Fruit fly (Drosophila melanogaster) whole organism, embryonic: ENCODE data around the gene Sodh2.

Experiments used
- Atf6 ChIP-seq: fragments of 200-800 bp; sonication (Bioruptor generic); IDR thresholded peaks from 2 replicates; pipeline ENCODE4 v1.3.6; 2022; ENCODE audit warnings: missing biosample characterization, missing genetic modification characterization
- B-H1 ChIP-seq: fragments of 200-800 bp; sonication (Bioruptor generic); IDR thresholded peaks from 3 replicates; pipeline ENCODE4 v1.3.6; 2022; ENCODE audit warnings: missing biosample characterization, missing genetic modification characterization
- B-H2 ChIP-seq: fragments of 200-800 bp; sonication (Bioruptor generic); optimal IDR thresholded peaks from 2 replicates; lab custom pipeline; 2018; ENCODE audit warnings: missing biosample characterization, mild to moderate bottlenecking, missing genetic modification characterization
- BEAF-32 ChIP-seq: fragments of 200-800 bp; sonication (Bioruptor generic); optimal IDR thresholded peaks from 3 replicates; lab custom pipeline; 2017; ENCODE audit warnings: missing biosample characterization, missing genetic modification characterization, mild to moderate bottlenecking, moderate library complexity, missing genetic modification reagents
- CG10267 ChIP-seq: fragments of 200-800 bp; sonication (Bioruptor generic); optimal IDR thresholded peaks from 2 replicates; lab custom pipeline; 2018; ENCODE audit warnings: missing biosample characterization, mild to moderate bottlenecking, missing genetic modification characterization, moderate library complexity
- CG11504 ChIP-seq: fragments of 200-800 bp; sonication (Bioruptor generic); optimal IDR thresholded peaks from 3 replicates; lab custom pipeline; 2019; ENCODE audit warnings: missing biosample characterization, mild to moderate bottlenecking, missing genetic modification characterization, moderate library complexity
- CG12744 ChIP-seq: fragments of 200-800 bp; sonication (Bioruptor generic); optimal IDR thresholded peaks from 2 replicates; lab custom pipeline; 2016; ENCODE audit warnings: missing biosample characterization, missing genetic modification characterization
- CG13894 ChIP-seq: fragments of 200-800 bp; sonication (Bioruptor generic); optimal IDR thresholded peaks from 3 replicates; lab custom pipeline; 2018; ENCODE audit warnings: missing biosample characterization, mild to moderate bottlenecking, missing genetic modification characterization, moderate library complexity
- CG1602 ChIP-seq: fragments of 200-800 bp; sonication (Bioruptor generic); optimal IDR thresholded peaks from 3 replicates; lab custom pipeline; 2016; ENCODE audit warnings: missing biosample characterization, missing genetic modification characterization
- CG16813 ChIP-seq: fragments of 200-800 bp; sonication (Bioruptor generic); IDR thresholded peaks from 3 replicates; pipeline ENCODE4 v1.3.6; 2022; ENCODE audit warnings: missing biosample characterization, missing genetic modification characterization; ENCODE audit not compliant: partially characterized antibody
- CG17328 ChIP-seq: fragments of 200-800 bp; sonication (Bioruptor generic); IDR thresholded peaks from 2 replicates; pipeline ENCODE4 v1.3.6; 2022; ENCODE audit warnings: missing biosample characterization, missing genetic modification characterization
- CG17361 ChIP-seq: fragments of 200-800 bp; sonication (Bioruptor generic); IDR thresholded peaks from 3 replicates; pipeline ENCODE4 v1.3.6; 2022; ENCODE audit warnings: missing biosample characterization, missing genetic modification characterization
- CG18599 ChIP-seq: fragments of 200-800 bp; sonication (Bioruptor generic); optimal IDR thresholded peaks from 3 replicates; lab custom pipeline; 2017; ENCODE audit warnings: missing biosample characterization, missing genetic modification characterization, mild to moderate bottlenecking, moderate library complexity, missing genetic modification reagents
- CG30431 ChIP-seq: fragments of 200-800 bp; sonication (Bioruptor generic); optimal IDR thresholded peaks from 2 replicates; lab custom pipeline; 2017; ENCODE audit warnings: missing biosample characterization, missing genetic modification characterization
- CG5245 ChIP-seq: fragments of 200-800 bp; sonication (Bioruptor generic); optimal IDR thresholded peaks from 3 replicates; lab custom pipeline; 2016; ENCODE audit warnings: missing biosample characterization, missing genetic modification characterization
- CG7372 ChIP-seq: fragments of 200-800 bp; sonication (Bioruptor generic); IDR thresholded peaks from 2 replicates; pipeline ENCODE4 v1.3.6; 2022; ENCODE audit warnings: missing biosample characterization, missing genetic modification characterization
- CG8290 ChIP-seq, 3 experiments: fragments of 200-800 bp; sonication (Bioruptor generic); optimal IDR thresholded peaks; 2 replicates each; lab custom pipeline; 2016 to 2019; ENCODE audit warnings: missing biosample characterization in 3 of 3, missing genetic modification characterization in 3 of 3, mild to moderate bottlenecking in 2 of 3, moderate library complexity in 1 of 3
- CG8924 ChIP-seq: fragments of 200-800 bp; optimal IDR thresholded peaks from 3 replicates; lab custom pipeline; 2019; ENCODE audit warnings: missing biosample characterization, mild to moderate bottlenecking, missing genetic modification characterization, moderate library complexity
- D ChIP-seq, 2 experiments: fragments of 200-800 bp in 1 of 2; fragments of >200 bp in 1 of 2; sonication (Bioruptor generic) in 1 of 2; optimal IDR thresholded peaks; 2 replicates in 1 of 2; 3 replicates in 1 of 2; lab custom pipeline; 2017; ENCODE audit warnings: mild to moderate bottlenecking in 1 of 2, missing biosample characterization in 1 of 2, missing genetic modification characterization in 1 of 2, missing genetic modification reagents in 1 of 2
- Dfd ChIP-seq, 2 experiments: fragments of >200 bp; optimal IDR thresholded peaks; 2 replicates each; lab custom pipeline; 2017; ENCODE audit warnings: missing biosample characterization in 2 of 2, missing genetic modification characterization in 2 of 2
- H15 ChIP-seq: fragments of 200-800 bp; sonication (Bioruptor generic); IDR thresholded peaks from 3 replicates; pipeline ENCODE4 v1.3.6; 2022; ENCODE audit warnings: missing biosample characterization, missing genetic modification characterization
- HLH4C ChIP-seq: fragments of 200-800 bp; sonication (Bioruptor generic); IDR thresholded peaks from 3 replicates; pipeline ENCODE4 v1.3.6; 2022; ENCODE audit warnings: missing biosample characterization, missing genetic modification characterization; ENCODE audit not compliant: partially characterized antibody
- Hr51 ChIP-seq, 2 experiments: fragments of 200-800 bp; sonication (Bioruptor generic); optimal IDR thresholded peaks; 2 replicates in 1 of 2; 3 replicates in 1 of 2; lab custom pipeline; 2016 to 2018; ENCODE audit warnings: missing biosample characterization in 2 of 2, missing genetic modification characterization in 2 of 2, mild to moderate bottlenecking in 1 of 2, moderate library complexity in 1 of 2
- Jarid2 ChIP-seq: fragments of 200-800 bp; sonication (Bioruptor generic); optimal IDR thresholded peaks from 3 replicates; lab custom pipeline; 2017; ENCODE audit warnings: mild to moderate bottlenecking, missing biosample characterization, missing genetic modification reagents, missing genetic modification characterization
- Mrtf ChIP-seq: fragments of 200-800 bp; sonication (Bioruptor generic); IDR thresholded peaks from 3 replicates; pipeline ENCODE4 v1.3.6; 2022; ENCODE audit warnings: missing biosample characterization, missing genetic modification characterization
- NC2β ChIP-seq: fragments of 200-800 bp; sonication (Bioruptor generic); optimal IDR thresholded peaks from 2 replicates; lab custom pipeline; 2016; ENCODE audit warnings: missing biosample characterization, missing genetic modification characterization
- Opbp ChIP-seq: fragments of 200-800 bp; sonication (Bioruptor generic); IDR thresholded peaks from 3 replicates; pipeline ENCODE4 v1.3.6; 2022; ENCODE audit warnings: missing biosample characterization, missing genetic modification characterization; ENCODE audit not compliant: partially characterized antibody
- Usf ChIP-seq: fragments of 200-800 bp; sonication (Bioruptor generic); optimal IDR thresholded peaks from 2 replicates; lab custom pipeline; 2017; ENCODE audit warnings: missing genotype, missing biosample characterization, missing genetic modification characterization
- ato ChIP-seq: fragments of 200-800 bp; sonication (Bioruptor generic); IDR thresholded peaks from 2 replicates; pipeline ENCODE4 v1.3.6; 2022; ENCODE audit warnings: missing biosample characterization, missing genetic modification characterization; ENCODE audit not compliant: partially characterized antibody
- chinmo ChIP-seq: fragments of 200-800 bp; sonication (Bioruptor generic); IDR thresholded peaks from 4 replicates; pipeline ENCODE4 v1.3.6; 2022; ENCODE audit warnings: missing biosample characterization, missing genetic modification characterization; ENCODE audit not compliant: partially characterized antibody
- da ChIP-seq: fragments of 200-800 bp; sonication (Bioruptor generic); optimal IDR thresholded peaks from 2 replicates; lab custom pipeline; 2016; ENCODE audit warnings: missing biosample characterization, missing genetic modification characterization
- emc ChIP-seq: fragments of 200-800 bp; sonication (Bioruptor generic); optimal IDR thresholded peaks from 2 replicates; lab custom pipeline; 2016; ENCODE audit warnings: missing biosample characterization, missing genetic modification characterization
- exex ChIP-seq: fragments of 200-800 bp; sonication (Bioruptor generic); optimal IDR thresholded peaks from 4 replicates; lab custom pipeline; 2018; ENCODE audit warnings: missing biosample characterization, mild to moderate bottlenecking, missing genetic modification characterization, moderate library complexity
- gcm2 ChIP-seq: fragments of 200-800 bp; sonication (Bioruptor generic); optimal IDR thresholded peaks from 2 replicates; lab custom pipeline; 2016; ENCODE audit warnings: missing biosample characterization, missing genetic modification characterization
- grau ChIP-seq: fragments of 200-800 bp; optimal IDR thresholded peaks from 3 replicates; lab custom pipeline; 2019; ENCODE audit warnings: missing biosample characterization, mild to moderate bottlenecking, missing genetic modification characterization, moderate library complexity
- gro ChIP-seq: fragments of 200-800 bp; sonication (Bioruptor generic); optimal IDR thresholded peaks from 2 replicates; lab custom pipeline; 2016; ENCODE audit warnings: missing biosample characterization, missing genetic modification characterization
- gsb-n ChIP-seq: fragments of 200-800 bp; sonication (Bioruptor generic); optimal IDR thresholded peaks from 3 replicates; lab custom pipeline; 2018; ENCODE audit warnings: missing biosample characterization, mild to moderate bottlenecking, missing genetic modification characterization
- gt ChIP-seq: fragments of 200-800 bp; sonication (Bioruptor generic); IDR thresholded peaks from 2 replicates; pipeline ENCODE4 v1.3.6; 2022; ENCODE audit warnings: missing biosample characterization, missing genetic modification characterization
- her ChIP-seq: fragments of 200-800 bp; sonication (Bioruptor generic); optimal IDR thresholded peaks from 2 replicates; lab custom pipeline; 2016; ENCODE audit warnings: missing biosample characterization, missing genetic modification characterization
- kay ChIP-seq: fragments of 200-800 bp; sonication (Bioruptor generic); optimal IDR thresholded peaks from 2 replicates; lab custom pipeline; 2016; ENCODE audit warnings: missing biosample characterization, missing genetic modification characterization
- pb ChIP-seq: fragments of 200-800 bp; sonication (Bioruptor generic); optimal IDR thresholded peaks from 3 replicates; lab custom pipeline; 2016; ENCODE audit warnings: missing biosample characterization, missing genetic modification characterization
- schlank ChIP-seq: fragments of 200-800 bp; sonication (Bioruptor generic); optimal IDR thresholded peaks from 2 replicates; lab custom pipeline; 2018; ENCODE audit warnings: missing biosample characterization, mild to moderate bottlenecking, missing genetic modification characterization
- scrt ChIP-seq: fragments of 200-800 bp; sonication (Bioruptor generic); optimal IDR thresholded peaks from 2 replicates; lab custom pipeline; 2018; ENCODE audit warnings: missing biosample characterization, mild to moderate bottlenecking, missing genetic modification characterization, moderate library complexity
- tll ChIP-seq, 2 experiments: fragments of 200-800 bp in 1 of 2; fragments of >200 bp in 1 of 2; sonication (Bioruptor generic) in 1 of 2; optimal IDR thresholded peaks; 2 replicates each; lab custom pipeline; 2017 to 2019; ENCODE audit warnings: missing biosample characterization in 2 of 2, missing genetic modification characterization in 2 of 2, mild to moderate bottlenecking in 1 of 2, moderate library complexity in 1 of 2
- trem ChIP-seq: fragments of 200-800 bp; optimal IDR thresholded peaks from 3 replicates; lab custom pipeline; 2019; ENCODE audit warnings: missing biosample characterization, mild to moderate bottlenecking, missing genetic modification characterization, moderate library complexity
- unpg ChIP-seq: fragments of 200-800 bp; sonication (Bioruptor generic); optimal IDR thresholded peaks from 3 replicates; lab custom pipeline; 2018; ENCODE audit warnings: missing biosample characterization, mild to moderate bottlenecking, missing genetic modification characterization, moderate library complexity
- vvl ChIP-seq: fragments of 200-800 bp; sonication (Bioruptor generic); IDR thresholded peaks from 2 replicates; pipeline ENCODE4 v1.3.6; 2022; ENCODE audit warnings: missing biosample characterization, missing genetic modification characterization
- zen2 ChIP-seq: fragments of 200-800 bp; sonication (Bioruptor generic); IDR thresholded peaks from 3 replicates; pipeline ENCODE4 v1.3.6; 2022; ENCODE audit warnings: missing biosample characterization, missing genetic modification characterization; ENCODE audit not compliant: partially characterized antibody

Sodh2 gene

dm6 chr3R:10852232-10852774 lies 23.9 kb upstream of the Sodh2 start, which contains the start of gene CG4565 (continued):
- TF ChIP-seq zen2 (GFP tag; lab: Robert Waterston, UW), result no peak
- TF ChIP-seq CG5245 (GFP tag; lab: Kevin White, UChicago), result no peak
- no peak for TF ChIP-seq CG11504
- no peak for TF ChIP-seq CG30431 (GFP tag; lab: Kevin White, UChicago)
- TF ChIP-seq tll (GFP tag; optimal IDR thresholded peaks at IDR 0.05; lab: Kevin White, UChicago), result no peak
- no peak for TF ChIP-seq Hr51 (GFP tag; optimal IDR thresholded peaks at IDR 0.05; lab: Kevin White, UChicago)
- no peak for TF ChIP-seq B-H2 (GFP tag; lab: Kevin White, UChicago)
- TF ChIP-seq Mrtf (GFP tag; lab: Robert Waterston, UW), result no peak
- peak; percentile 18 for TF ChIP-seq her (GFP tag; lab: Kevin White, UChicago)
- no peak for TF ChIP-seq CG10267 (tag; lab: Kevin White, UChicago)
- peak; percentile 33; the same call in 1 of the 2 replicates for TF ChIP-seq Atf6 (GFP tag; lab: Robert Waterston, UW)
- TF ChIP-seq CG17361 (GFP tag; lab: Robert Waterston, UW), result no peak
- peak; percentile 41 for TF ChIP-seq BEAF-32 (GFP tag; lab: Kevin White, UChicago)
- TF ChIP-seq CG8290 (GFP tag; optimal IDR thresholded peaks at IDR 0.05; lab: Kevin White, UChicago), result peak; percentile 20
- TF ChIP-seq CG8290 (tag; optimal IDR thresholded peaks at IDR 0.05; lab: Kevin White, UChicago), result no peak
- no peak for TF ChIP-seq CG17328
- TF ChIP-seq Dfd (GFP tag; optimal IDR thresholded peaks at IDR 0.05; lab: Kevin White, UChicago), result no peak
- TF ChIP-seq Opbp, result peak; percentile 63; the same call in 2 of the 3 replicates
- no peak for TF ChIP-seq gro
- no peak for TF ChIP-seq unpg (GFP tag; lab: Kevin White, UChicago)
- no peak for TF ChIP-seq Usf
- no peak for TF ChIP-seq exex (tag; lab: Kevin White, UChicago)
- TF ChIP-seq trem (tag; lab: Kevin White, UChicago), result peak; percentile 48
- TF ChIP-seq da (GFP tag; lab: Kevin White, UChicago), result no peak
- TF ChIP-seq CG16813 (GFP tag; lab: Robert Waterston, UW), result peak; percentile 11; the same call in 1 of the 3 replicates
- no peak for TF ChIP-seq grau (tag; lab: Kevin White, UChicago)
- peak; percentile 22; the same call in 1 of the 2 replicates for TF ChIP-seq vvl
- TF ChIP-seq CG18599 (GFP tag; lab: Kevin White, UChicago), result no peak
- no peak for TF ChIP-seq B-H1 (GFP tag; lab: Robert Waterston, UW)
- no peak for TF ChIP-seq gcm2 (GFP tag; lab: Kevin White, UChicago)
- no peak for TF ChIP-seq kay (GFP tag; lab: Kevin White, UChicago)
- no peak for TF ChIP-seq CG8924 (tag; lab: Kevin White, UChicago)
- no peak for TF ChIP-seq D (optimal IDR thresholded peaks at IDR 0.05; lab: Kevin White, UChicago)
- TF ChIP-seq D (GFP tag; optimal IDR thresholded peaks at IDR 0.05; lab: Kevin White, UChicago), result no peak
- TF ChIP-seq H15 (GFP tag; lab: Robert Waterston, UW), result no peak
- TF ChIP-seq CG7372 (GFP tag; lab: Robert Waterston, UW), result no peak
- TF ChIP-seq pb (GFP tag; lab: Kevin White, UChicago), result no peak
- peak; percentile 35; the same call in 1 of the 3 replicates for TF ChIP-seq HLH4C (GFP tag; lab: Robert Waterston, UW)
- TF ChIP-seq ato (GFP tag; lab: Robert Waterston, UW), result peak; percentile 58
- TF ChIP-seq NC2β (GFP tag; lab: Kevin White, UChicago), result no peak
- no peak for TF ChIP-seq Jarid2
- TF ChIP-seq CG12744 (GFP tag; lab: Kevin White, UChicago), result no peak
- no peak for TF ChIP-seq CG13894 (tag; lab: Kevin White, UChicago)
- no peak for TF ChIP-seq scrt (GFP tag; lab: Kevin White, UChicago)
- no peak for TF ChIP-seq CG1602 (GFP tag; lab: Kevin White, UChicago)
- TF ChIP-seq emc, result no peak
- 0 out of 4 replicates have a peak, but pooled peaks have one; percentile 54 for TF ChIP-seq chinmo (GFP tag; lab: Robert Waterston, UW)
- no peak for TF ChIP-seq gt (GFP tag; lab: Robert Waterston, UW)
- TF ChIP-seq schlank (tag; lab: Kevin White, UChicago), result no peak
- no peak for TF ChIP-seq gsb-n (tag; lab: Kevin White, UChicago)
